Fruit fly (Drosophila melanogaster) whole organism, pupa: ENCODE measurements around the gene mRpS6.

Experiments used
- CG10348 ChIP-seq: fragments of 200-800 bp; sonication (Bioruptor generic); IDR thresholded peaks from 2 replicates; pipeline ENCODE4 v1.3.6; 2022; ENCODE audit warnings: missing biosample characterization, missing genetic modification characterization
- CG12605 ChIP-seq: fragments of 200-800 bp; sonication (Bioruptor generic); IDR thresholded peaks from 2 replicates; pipeline ENCODE4 v1.3.6; 2022; ENCODE audit warnings: missing biosample characterization, missing genetic modification characterization
- CG13204 ChIP-seq: fragments of 200-800 bp; sonication (Bioruptor generic); optimal IDR thresholded peaks from 2 replicates; lab custom pipeline; 2018; ENCODE audit warnings: missing biosample characterization, mild to moderate bottlenecking, missing genetic modification characterization, moderate library complexity
- CG14655 ChIP-seq: fragments of 200-800 bp; sonication (Bioruptor generic); optimal IDR thresholded peaks from 3 replicates; lab custom pipeline; 2017; ENCODE audit warnings: mild to moderate bottlenecking, missing biosample characterization, missing genetic modification reagents, missing genetic modification characterization
- CG15710 ChIP-seq: fragments of 200-800 bp; sonication (Bioruptor generic); optimal IDR thresholded peaks from 2 replicates; lab custom pipeline; 2018; ENCODE audit warnings: missing biosample characterization, mild to moderate bottlenecking, missing genetic modification characterization, moderate library complexity
- CG17806 ChIP-seq: fragments of 200-800 bp; sonication (Bioruptor generic); optimal IDR thresholded peaks from 2 replicates; lab custom pipeline; 2018; ENCODE audit warnings: missing biosample characterization, mild to moderate bottlenecking, missing genetic modification characterization, moderate library complexity
- CG32121 ChIP-seq: fragments of 200-800 bp; sonication (Bioruptor generic); IDR thresholded peaks from 2 replicates; pipeline ENCODE4 v1.3.6; 2022; ENCODE audit warnings: missing biosample characterization, missing genetic modification characterization
- CG34367 ChIP-seq: fragments of 200-800 bp; sonication (Bioruptor generic); optimal IDR thresholded peaks from 2 replicates; lab custom pipeline; 2018; ENCODE audit warnings: missing biosample characterization, mild to moderate bottlenecking, missing genetic modification characterization
- CG4496 ChIP-seq: fragments of 200-800 bp; sonication (Bioruptor generic); IDR thresholded peaks from 3 replicates; pipeline ENCODE4 v1.3.6; 2022; ENCODE audit warnings: missing biosample characterization, missing genetic modification characterization
- CG8159 ChIP-seq: fragments of 200-800 bp; sonication (Bioruptor generic); optimal IDR thresholded peaks from 3 replicates; lab custom pipeline; 2018; ENCODE audit warnings: missing biosample characterization, mild to moderate bottlenecking, missing genetic modification characterization, moderate library complexity
- CG8301 ChIP-seq: fragments of 200-800 bp; sonication (Bioruptor generic); optimal IDR thresholded peaks from 2 replicates; lab custom pipeline; 2018; ENCODE audit warnings: missing biosample characterization, mild to moderate bottlenecking, missing genetic modification characterization
- CG9948 ChIP-seq: fragments of 200-800 bp; sonication (Bioruptor generic); optimal IDR thresholded peaks from 2 replicates; lab custom pipeline; 2018; ENCODE audit warnings: missing biosample characterization, mild to moderate bottlenecking, missing genetic modification characterization, moderate library complexity
- D1 ChIP-seq: fragments of 200-800 bp; sonication (Bioruptor generic); optimal IDR thresholded peaks from 2 replicates; lab custom pipeline; 2018; ENCODE audit warnings: missing biosample characterization, mild to moderate bottlenecking, missing genetic modification characterization, moderate library complexity
- EcR ChIP-seq: fragments of 200-800 bp; sonication (Bioruptor generic); optimal IDR thresholded peaks from 3 replicates; lab custom pipeline; 2019; ENCODE audit warnings: missing biosample characterization, missing genetic modification characterization, mild to moderate bottlenecking, moderate library complexity, missing genetic modification reagents
- Ets98B ChIP-seq: fragments of 200-800 bp; sonication (Bioruptor generic); IDR thresholded peaks from 2 replicates; pipeline ENCODE4 v1.3.6; 2022; ENCODE audit warnings: missing biosample characterization, missing genetic modification characterization
- Pif1A ChIP-seq: fragments of 200-800 bp; sonication (Bioruptor generic); optimal IDR thresholded peaks from 3 replicates; lab custom pipeline; 2016; ENCODE audit warnings: missing biosample characterization, missing genetic modification characterization
- Pif1B ChIP-seq: fragments of 200-800 bp; sonication (Bioruptor generic); optimal IDR thresholded peaks from 3 replicates; lab custom pipeline; 2016; ENCODE audit warnings: missing biosample characterization, missing genetic modification characterization
- Snoo ChIP-seq: fragments of 200-800 bp; sonication (Bioruptor generic); optimal IDR thresholded peaks from 3 replicates; lab custom pipeline; 2017; ENCODE audit warnings: missing biosample characterization, mild to moderate bottlenecking, missing genetic modification characterization, inconsistent platforms
- fd96Ca ChIP-seq: fragments of 200-800 bp; sonication (Bioruptor generic); IDR thresholded peaks from 3 replicates; pipeline ENCODE4 v1.3.6; 2022; ENCODE audit warnings: missing biosample characterization, missing genetic modification characterization
- gl ChIP-seq: fragments of 200-800 bp; sonication (Bioruptor generic); optimal IDR thresholded peaks from 2 replicates; lab custom pipeline; 2018; ENCODE audit warnings: missing biosample characterization, mild to moderate bottlenecking, missing genetic modification characterization
- rn ChIP-seq: fragments of 200-800 bp; sonication (Bioruptor generic); IDR thresholded peaks from 2 replicates; pipeline ENCODE4 v1.3.6; 2022; ENCODE audit warnings: missing biosample characterization, missing genetic modification characterization

The mRpS6 gene

dm6 chr3L:4382581-4382980, 18.2 kb downstream of the mRpS6 start:
- TF ChIP-seq fd96Ca (GFP tag; lab: Robert Waterston, UW) (0 out of 3 replicates have a peak, but pooled peaks have one; percentile 24), gl (tag; lab: Kevin White, UChicago) (no peak)

DNA sequence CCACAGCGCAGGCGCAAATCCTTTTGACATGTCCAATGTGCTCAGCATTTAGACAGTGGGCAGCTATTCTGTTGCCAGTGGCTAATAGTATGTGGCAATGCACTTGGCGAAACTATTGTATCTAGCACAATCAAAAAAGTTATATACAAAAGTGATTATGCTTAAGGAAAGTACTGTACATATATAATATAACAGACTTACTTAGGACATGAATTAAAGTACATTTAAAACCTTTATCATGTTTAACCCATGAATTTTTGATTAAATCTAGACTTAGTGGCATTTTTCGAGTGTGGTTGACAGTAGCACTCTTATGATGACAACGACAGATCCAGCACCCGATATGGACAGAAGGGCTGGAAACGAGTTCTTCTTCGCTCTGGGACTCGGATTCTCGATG, 18.8 kb downstream of the mRpS6 start:
- TF ChIP-seq Ets98B (no peak; the same call in 1 of the 2 replicates), CG12605 (GFP tag; lab: Robert Waterston, UW) (no peak), Snoo (tag; lab: Kevin White, UChicago) (no peak), CG17806 (peak; percentile 93), EcR (no peak), D1 (peak; percentile 68), CG14655 (GFP tag; lab: Kevin White, UChicago) (peak; percentile 89), CG9948 (peak; percentile 87), fd96Ca (GFP tag; lab: Robert Waterston, UW) (no peak), CG4496 (peak; percentile 66), CG34367 (tag; lab: Kevin White, UChicago) (peak; percentile 83), CG15710 (tag; lab: Kevin White, UChicago) (peak; percentile 84), CG8301 (tag; lab: Kevin White, UChicago) (peak; percentile 75), Pif1B (peak; percentile 37), gl (tag; lab: Kevin White, UChicago) (peak; percentile 84), rn (GFP tag; lab: Robert Waterston, UW) (no peak), CG32121 (GFP tag; lab: Robert Waterston, UW) (no peak), CG13204 (GFP tag; lab: Kevin White, UChicago) (no peak), CG10348 (GFP tag; lab: Robert Waterston, UW) (no peak), Pif1A (peak; percentile 60), CG8159 (tag; lab: Kevin White, UChicago) (peak; percentile 95)

DNA sequence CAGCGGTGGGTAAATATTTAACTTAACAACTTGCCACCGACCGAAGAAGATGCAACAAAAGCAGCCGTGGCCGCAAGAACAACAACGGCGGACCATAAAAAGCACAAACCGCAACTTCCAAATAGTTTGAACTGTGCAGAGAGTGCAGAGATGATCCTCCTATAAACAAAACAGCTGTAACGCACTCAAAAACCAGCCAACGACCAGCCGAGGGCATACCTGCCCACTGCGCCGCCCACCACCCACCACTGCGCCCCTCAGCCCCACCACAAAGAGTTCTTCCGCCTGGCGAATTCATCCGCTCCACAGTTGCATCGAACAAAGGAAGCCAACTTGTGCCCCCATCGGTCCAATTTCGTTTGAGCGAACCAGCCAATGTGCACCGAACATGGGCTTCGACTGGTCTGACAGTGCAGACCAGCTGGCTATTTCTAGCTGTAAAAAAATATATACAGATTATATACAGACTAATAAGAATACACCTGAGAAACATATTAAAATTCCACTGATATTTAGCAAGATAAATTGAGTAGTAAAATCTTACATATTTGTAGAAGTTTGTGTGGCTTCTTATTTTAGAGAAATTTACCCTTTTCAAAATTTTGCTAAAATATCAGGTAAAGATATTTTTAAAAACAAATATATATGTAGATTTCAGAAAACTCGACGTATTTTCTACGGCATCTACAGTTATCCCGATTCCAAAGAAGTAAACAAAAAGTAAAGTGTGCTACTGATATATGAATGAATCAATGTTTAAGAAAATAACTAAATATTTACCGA, 19.4 kb downstream of the mRpS6 start:
- TF ChIP-seq rn (GFP tag; lab: Robert Waterston, UW) (no peak), CG13204 (GFP tag; lab: Kevin White, UChicago) (peak; percentile 82), CG8159 (tag; lab: Kevin White, UChicago) (peak; percentile 28), Ets98B (peak; percentile 14; the same call in 1 of the 2 replicates), gl (tag; lab: Kevin White, UChicago) (no peak), CG12605 (GFP tag; lab: Robert Waterston, UW) (no peak), CG17806 (no peak), CG32121 (GFP tag; lab: Robert Waterston, UW) (no peak; the same call in 1 of the 2 replicates), CG15710 (tag; lab: Kevin White, UChicago) (no peak), CG14655 (GFP tag; lab: Kevin White, UChicago) (peak; percentile 26), D1 (no peak), Snoo (tag; lab: Kevin White, UChicago) (no peak), CG9948 (no peak), CG10348 (GFP tag; lab: Robert Waterston, UW) (no peak), Pif1A (no peak), Pif1B (no peak), EcR (peak; percentile 62), CG8301 (tag; lab: Kevin White, UChicago) (no peak), CG4496 (peak; percentile 51; the same call in 2 of the 3 replicates), CG34367 (tag; lab: Kevin White, UChicago) (no peak), fd96Ca (GFP tag; lab: Robert Waterston, UW) (no peak)

- no peak for TF ChIP-seq Snoo (tag; lab: Kevin White, UChicago)
- TF ChIP-seq CG15710 (tag; lab: Kevin White, UChicago): no peak
- no peak for TF ChIP-seq Pif1B
- 0 out of 3 replicates have a peak, but pooled peaks have one; percentile 45 for TF ChIP-seq fd96Ca (GFP tag; lab: Robert Waterston, UW)
- peak; percentile 58 for TF ChIP-seq Ets98B
- TF ChIP-seq EcR: no peak
- TF ChIP-seq CG8159 (tag; lab: Kevin White, UChicago): no peak
- no peak for TF ChIP-seq CG13204 (GFP tag; lab: Kevin White, UChicago)
- TF ChIP-seq CG12605 (GFP tag; lab: Robert Waterston, UW): peak; percentile 62; the same call in 1 of the 2 replicates
- no peak for TF ChIP-seq CG9948
- TF ChIP-seq D1: no peak
- peak; percentile 61; the same call in 1 of the 2 replicates for TF ChIP-seq CG32121 (GFP tag; lab: Robert Waterston, UW)
- TF ChIP-seq gl (tag; lab: Kevin White, UChicago): no peak
- peak; percentile 67 for TF ChIP-seq CG4496
These were observed 19.9 kb downstream of the mRpS6 start, which contains the start of gene slow for dm6 chr3L:4384326-4384662. Gene slow (plus strand): TSS chr3L:4384442.

DNA sequence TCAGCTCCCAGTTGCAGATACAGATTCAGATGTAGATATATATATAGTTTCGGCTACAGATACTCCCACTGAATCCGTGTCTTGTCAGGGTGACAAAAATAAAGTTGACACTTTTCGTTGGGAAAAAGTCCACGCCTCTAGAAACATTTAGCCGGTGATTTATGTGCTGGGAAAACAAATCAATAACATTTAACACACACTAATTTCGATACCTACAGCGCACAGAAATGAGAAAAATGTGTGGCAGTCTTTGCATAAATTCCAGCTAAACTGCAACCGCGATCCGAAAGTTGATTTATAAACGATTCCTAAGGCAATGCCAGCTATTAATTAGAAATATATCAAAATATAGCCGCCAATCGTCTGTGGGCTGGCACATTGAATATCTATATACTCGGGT, 23.9 kb downstream of the mRpS6 start:
- TF ChIP-seq EcR: no peak
- no peak for TF ChIP-seq CG8301 (tag; lab: Kevin White, UChicago)
- no peak for TF ChIP-seq CG9948
- TF ChIP-seq CG13204 (GFP tag; lab: Kevin White, UChicago): no peak
- no peak for TF ChIP-seq CG32121 (GFP tag; lab: Robert Waterston, UW)
- TF ChIP-seq CG8159 (tag; lab: Kevin White, UChicago): no peak
- no peak for TF ChIP-seq CG10348 (GFP tag; lab: Robert Waterston, UW)
- TF ChIP-seq gl (tag; lab: Kevin White, UChicago): no peak
- TF ChIP-seq Ets98B: no peak
- no peak for TF ChIP-seq CG17806
- TF ChIP-seq rn (GFP tag; lab: Robert Waterston, UW): no peak
- no peak for TF ChIP-seq CG12605 (GFP tag; lab: Robert Waterston, UW)
- no peak for TF ChIP-seq Snoo (tag; lab: Kevin White, UChicago)
- TF ChIP-seq CG34367 (tag; lab: Kevin White, UChicago): no peak
- no peak for TF ChIP-seq D1
- no peak for TF ChIP-seq Pif1B
- TF ChIP-seq Pif1A: no peak
- no peak for TF ChIP-seq CG4496
- TF ChIP-seq CG15710 (tag; lab: Kevin White, UChicago): no peak
- no peak for TF ChIP-seq CG14655 (GFP tag; lab: Kevin White, UChicago)
- TF ChIP-seq, all 21 proteins: peak for 0
